Fruit fly (Drosophila melanogaster): Measurements from ENCODE around the gene Atac2.
A peak's percentile ranks its signal among the peaks of the same experiment; 100 is the strongest.

Gene Atac2

DNA sequence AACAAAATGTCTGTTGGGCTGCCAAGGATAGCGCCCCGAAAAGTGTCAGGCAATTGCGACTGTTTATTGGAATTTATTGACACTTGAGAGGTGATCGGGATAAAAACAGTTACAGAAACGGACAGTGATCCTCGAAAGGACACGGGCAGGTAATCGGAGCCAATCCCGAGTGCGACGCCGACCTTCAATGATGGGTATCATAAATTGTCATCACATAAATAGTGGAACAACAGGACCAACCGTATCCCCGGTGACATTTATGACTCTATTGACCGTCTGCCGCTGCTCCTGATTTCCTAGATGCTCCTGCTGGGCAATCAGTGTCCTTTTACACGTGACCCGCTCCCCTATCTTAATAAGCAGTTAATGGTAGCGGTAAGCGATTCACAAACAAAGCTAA is 12.9 kb downstream of the Atac2 start:
- TF ChIP-seq dl (GFP tag; optimal IDR thresholded peaks at IDR 0.05; ENCODE audit: insufficient read depth in 1 of 2, partially characterized antibody in 2 of 2) = no peak
- no peak for TF ChIP-seq ey (GFP tag; optimal IDR thresholded peaks at IDR 0.05)
- no peak for TF ChIP-seq psq (GFP tag; optimal IDR thresholded peaks at IDR 0.05)
- TF ChIP-seq jim (GFP tag; optimal IDR thresholded peaks at IDR 0.05) = no peak
- TF ChIP-seq HLH106 (tag; optimal IDR thresholded peaks at IDR 0.05) = no peak
- TF ChIP-seq OdsH (GFP tag; optimal IDR thresholded peaks at IDR 0.05) = no peak
- TF ChIP-seq Sp1 (GFP tag; optimal IDR thresholded peaks at IDR 0.05) = no peak
- TF ChIP-seq CrebA (GFP tag; optimal IDR thresholded peaks at IDR 0.05; ENCODE audit: borderline replicate concordance) = no peak
- no peak for TF ChIP-seq h (GFP tag; optimal IDR thresholded peaks at IDR 0.05)
- no peak for TF ChIP-seq GATAd (GFP tag; optimal IDR thresholded peaks at IDR 0.05)
- no peak for TF ChIP-seq lola (GFP tag; optimal IDR thresholded peaks at IDR 0.05)
- no peak for TF ChIP-seq dmrt93B (GFP tag; optimal IDR thresholded peaks at IDR 0.05)

DNA sequence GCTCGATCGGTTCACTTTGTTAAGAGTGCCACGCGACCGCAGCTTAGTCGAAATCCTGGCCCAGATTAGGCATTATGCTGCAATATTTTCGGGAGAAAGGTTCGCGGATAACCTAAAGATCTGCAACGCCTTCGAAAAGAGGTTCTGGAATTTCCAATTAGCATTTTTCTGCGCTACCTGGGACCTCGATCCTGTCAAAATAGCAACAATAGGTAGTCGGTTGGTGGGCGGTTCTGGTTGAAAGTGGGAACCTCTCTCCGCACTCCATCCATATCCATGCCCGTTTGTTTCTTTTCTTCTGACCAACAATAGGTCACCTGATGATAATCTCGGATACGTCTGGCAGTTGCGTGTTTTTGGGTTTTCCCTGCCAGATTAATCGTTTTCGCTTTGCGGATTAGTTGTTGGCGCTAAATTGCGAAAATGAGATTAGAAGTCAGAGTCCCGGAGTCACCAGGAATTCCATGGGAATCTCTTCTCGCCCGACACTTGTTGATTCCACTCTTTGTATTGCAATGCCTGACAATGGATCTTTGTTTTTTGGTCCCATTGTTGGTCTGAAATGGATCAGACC is 13.8 kb downstream of the Atac2 start:
- TF ChIP-seq Rel (GFP tag; optimal IDR thresholded peaks at IDR 0.05) (no peak), Rel (tag; optimal IDR thresholded peaks at IDR 0.05) (no peak), Hnf4 (GFP tag; optimal IDR thresholded peaks at IDR 0.05) (no peak), Jra (GFP tag; optimal IDR thresholded peaks at IDR 0.05) (no peak), pan (optimal IDR thresholded peaks at IDR 0.05) (no peak), ey (GFP tag; optimal IDR thresholded peaks at IDR 0.05) (no peak), dmrt93B (GFP tag; optimal IDR thresholded peaks at IDR 0.05) (no peak), lola (GFP tag; optimal IDR thresholded peaks at IDR 0.05) (no peak), foxo (GFP tag; optimal IDR thresholded peaks at IDR 0.05) (no peak)

DNA sequence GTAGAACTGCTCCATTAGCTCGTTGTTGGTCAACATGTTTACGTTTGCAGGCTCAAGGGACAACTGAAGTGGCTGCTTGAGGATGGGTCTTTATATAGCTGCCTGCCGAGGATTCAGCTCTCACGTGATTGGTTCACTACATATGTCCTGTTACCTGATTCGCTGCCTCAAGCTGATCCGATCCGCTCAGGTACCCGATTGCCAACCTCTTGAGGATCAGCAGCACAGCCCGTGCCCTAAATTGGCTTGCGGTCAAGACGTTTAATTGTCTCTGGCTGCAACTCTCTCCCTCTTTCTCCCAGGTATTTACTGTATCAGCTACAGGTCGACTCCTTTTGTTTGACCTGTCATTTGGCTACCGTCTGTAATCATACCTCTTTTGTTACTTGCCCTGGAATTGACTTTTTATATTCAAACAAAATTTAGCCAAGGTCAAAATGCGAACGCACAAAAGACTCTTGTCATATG is 15.1 kb downstream of the Atac2 start, which contains the start of gene amos:
Gene amos (minus strand): TSS at position 51 of the 468 bp plus-strand sequence.
- TF ChIP-seq usp (GFP tag; optimal IDR thresholded peaks at IDR 0.05) (no peak), fru (GFP tag; optimal IDR thresholded peaks at IDR 0.05) (no peak), CG32264 (GFP tag; optimal IDR thresholded peaks at IDR 0.05) (no peak), N (GFP tag; optimal IDR thresholded peaks at IDR 0.05) (no peak), Abd-B (GFP tag; optimal IDR thresholded peaks at IDR 0.05) (no peak), brk (GFP tag; optimal IDR thresholded peaks at IDR 0.05) (no peak), CG9705 (GFP tag; optimal IDR thresholded peaks at IDR 0.05) (no peak), tai (GFP tag; optimal IDR thresholded peaks at IDR 0.05) (no peak), ey (GFP tag; optimal IDR thresholded peaks at IDR 0.05) (no peak), dmrt93B (GFP tag; optimal IDR thresholded peaks at IDR 0.05) (no peak), OdsH (GFP tag; optimal IDR thresholded peaks at IDR 0.05) (no peak), br (GFP tag; optimal IDR thresholded peaks at IDR 0.05) (no peak), Hr78 (GFP tag; optimal IDR thresholded peaks at IDR 0.05) (no peak), pan (optimal IDR thresholded peaks at IDR 0.05) (no peak), Hnf4 (GFP tag; optimal IDR thresholded peaks at IDR 0.05) (no peak), Mio (GFP tag; optimal IDR thresholded peaks at IDR 0.05) (no peak), HLH106 (tag; optimal IDR thresholded peaks at IDR 0.05) (no peak), dsf (GFP tag; optimal IDR thresholded peaks at IDR 0.05; ENCODE audit: borderline replicate concordance) (no peak), h (GFP tag; optimal IDR thresholded peaks at IDR 0.05) (no peak)

DNA sequence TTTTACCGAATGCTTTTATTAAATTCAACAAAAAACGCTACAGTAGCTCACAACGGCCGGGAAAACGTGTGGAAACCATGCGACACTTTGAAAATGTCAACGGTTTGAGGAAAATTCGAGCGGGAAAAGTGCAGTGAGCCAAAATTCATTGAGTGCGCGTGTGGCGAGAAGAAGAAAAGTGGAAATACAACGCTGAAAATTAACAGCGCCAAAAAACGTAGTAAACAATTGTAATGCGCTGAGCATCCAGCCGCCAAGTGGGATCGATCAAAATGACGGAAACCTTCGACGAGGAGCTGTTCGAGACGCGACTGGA is 21.1 kb downstream of the Atac2 start:
- TF ChIP-seq lola (GFP tag; optimal IDR thresholded peaks at IDR 0.05) (no peak), Dif (GFP tag; optimal IDR thresholded peaks at IDR 0.05; ENCODE audit: partially characterized antibody) (no peak)

DNA sequence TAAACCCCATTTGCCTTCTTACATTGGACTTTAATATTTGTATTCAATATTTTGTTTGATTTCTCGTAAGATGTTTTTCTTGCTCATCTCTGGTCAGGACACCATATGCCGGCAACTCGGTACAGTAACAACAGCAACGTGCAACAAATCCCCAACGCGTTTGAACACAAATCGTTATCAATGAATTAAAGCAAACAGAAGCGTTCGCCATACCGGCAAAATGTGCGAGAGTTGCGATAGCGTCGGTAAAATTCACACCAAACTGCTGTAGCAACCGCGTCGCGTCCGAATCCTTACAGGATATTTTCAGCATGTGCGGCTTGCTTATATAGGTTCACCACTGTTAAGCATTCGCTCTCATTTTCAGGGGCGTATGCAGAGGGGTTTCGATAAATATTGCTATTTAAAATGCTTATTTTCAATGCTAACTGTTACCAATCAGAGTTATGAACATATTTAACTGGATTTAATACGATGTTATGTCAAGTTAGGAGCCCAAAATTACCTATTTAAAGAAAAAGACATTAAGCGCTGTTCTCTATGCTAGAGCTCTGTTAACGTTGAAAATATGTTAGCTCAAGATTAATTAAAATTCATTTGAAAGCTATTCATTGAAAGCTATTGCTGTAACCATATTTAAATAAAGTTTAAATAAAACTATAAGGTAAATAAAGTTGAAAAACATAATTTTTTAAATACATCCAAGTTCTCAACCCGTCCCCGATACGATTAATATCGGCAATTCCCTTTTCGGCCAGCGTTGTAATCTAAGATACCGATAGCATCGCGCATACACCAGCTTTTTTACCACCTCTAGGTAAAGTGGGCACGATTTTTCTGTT is 21.7 kb downstream of the Atac2 start, which contains the start of the genes Pde11 and CG15160:
Gene Pde11 (minus strand): TSS at position 243 of the 842 bp plus-strand sequence.
Gene CG15160 (plus strand): TSS at position 792 of the 842 bp plus-strand sequence.
- TF ChIP-seq CG9705 (GFP tag; optimal IDR thresholded peaks at IDR 0.05) = peak; percentile 38
- peak; percentile 57 for TF ChIP-seq Hnf4 (GFP tag; optimal IDR thresholded peaks at IDR 0.05)
- peak; percentile 57 for TF ChIP-seq dsf (GFP tag; optimal IDR thresholded peaks at IDR 0.05; ENCODE audit: borderline replicate concordance)
- no peak for TF ChIP-seq dl (GFP tag; optimal IDR thresholded peaks at IDR 0.05; ENCODE audit: insufficient read depth in 1 of 2, partially characterized antibody in 2 of 2)
- peak; percentile 21 for TF ChIP-seq sv (GFP tag; optimal IDR thresholded peaks at IDR 0.05)
- TF ChIP-seq Jra (GFP tag; optimal IDR thresholded peaks at IDR 0.05) = peak; percentile 48
- TF ChIP-seq tai (GFP tag; optimal IDR thresholded peaks at IDR 0.05) = peak; percentile 65
- no peak for TF ChIP-seq usp (GFP tag; optimal IDR thresholded peaks at IDR 0.05)
- peak; percentile 31 for TF ChIP-seq dmrt93B (GFP tag; optimal IDR thresholded peaks at IDR 0.05)
- peak; percentile 65 for TF ChIP-seq Hr83 (GFP tag; optimal IDR thresholded peaks at IDR 0.05; ENCODE audit: poor library complexity, severe bottlenecking)
- TF ChIP-seq psq (GFP tag; optimal IDR thresholded peaks at IDR 0.05) = no peak

All from whole organism, wandering third instar larva.